Fruit fly (Drosophila melanogaster) whole organism, embryonic: ENCODE measurements around the gene CG34138.

Source experiments
- Awh ChIP-seq: fragments of 200-800 bp; sonication (Bioruptor generic); IDR thresholded peaks from 2 replicates; pipeline ENCODE4, ENCODE4 v1.3.6; 2022; ENCODE audit warnings: missing biosample characterization, missing genetic modification characterization
- CG10543 ChIP-seq: fragments of 200-800 bp; sonication (Bioruptor generic); optimal IDR thresholded peaks from 3 replicates; lab custom pipeline; 2017; ENCODE audit warnings: missing biosample characterization, mild to moderate bottlenecking, missing genetic modification characterization, moderate library complexity
- CG13296 ChIP-seq: fragments of 200-800 bp; sonication (Bioruptor generic); optimal IDR thresholded peaks from 3 replicates; lab custom pipeline; 2018; ENCODE audit warnings: missing biosample characterization, mild to moderate bottlenecking, missing genetic modification characterization
- CG14441 ChIP-seq: fragments of 200-800 bp; sonication (Bioruptor generic); IDR thresholded peaks from 2 replicates; pipeline ENCODE4 v1.3.6; 2022; ENCODE audit warnings: missing biosample characterization, missing genetic modification characterization
- CG14965 ChIP-seq: fragments of 200-800 bp; sonication (Bioruptor generic); optimal IDR thresholded peaks from 2 replicates; lab custom pipeline; 2016; ENCODE audit warnings: missing biosample characterization, missing genetic modification characterization, borderline replicate concordance
- CG16813 ChIP-seq: fragments of 200-800 bp; sonication (Bioruptor generic); IDR thresholded peaks from 3 replicates; pipeline ENCODE4 v1.3.6; 2022; ENCODE audit warnings: missing biosample characterization, missing genetic modification characterization; ENCODE audit not compliant: partially characterized antibody
- CG17186 ChIP-seq: fragments of 200-800 bp; sonication (Bioruptor generic); optimal IDR thresholded peaks from 3 replicates; lab custom pipeline; 2017; ENCODE audit warnings: missing biosample characterization, missing genetic modification reagents, missing genetic modification characterization
- CG2199 ChIP-seq: fragments of 200-800 bp; sonication (Bioruptor generic); IDR thresholded peaks from 3 replicates; pipeline ENCODE4 v1.3.6; 2022; ENCODE audit warnings: missing biosample characterization, missing genetic modification characterization
- CG30020 ChIP-seq: fragments of 200-800 bp; optimal IDR thresholded peaks from 2 replicates; lab custom pipeline; 2019; ENCODE audit warnings: missing biosample characterization, mild to moderate bottlenecking, missing genetic modification characterization, moderate library complexity
- CG31365 ChIP-seq: fragments of 200-800 bp; sonication (Bioruptor generic); optimal IDR thresholded peaks from 2 replicates; lab custom pipeline; 2018; ENCODE audit warnings: missing biosample characterization, mild to moderate bottlenecking, missing genetic modification characterization
- CG32772 ChIP-seq: fragments of 200-800 bp; sonication (Bioruptor generic); IDR thresholded peaks from 2 replicates; pipeline ENCODE4 v1.3.6; 2022; ENCODE audit warnings: missing biosample characterization, missing genetic modification characterization
- CG33557 ChIP-seq: fragments of 200-800 bp; sonication (Bioruptor generic); optimal IDR thresholded peaks from 2 replicates; lab custom pipeline; 2019; ENCODE audit warnings: missing biosample characterization, mild to moderate bottlenecking, missing genetic modification characterization, moderate library complexity
- CG34422 ChIP-seq: fragments of 200-800 bp; sonication (Bioruptor generic); IDR thresholded peaks from 3 replicates; pipeline ENCODE4 v1.3.6; 2022; ENCODE audit warnings: missing biosample characterization, missing genetic modification characterization
- CG3847 ChIP-seq: fragments of 200-800 bp; sonication (Bioruptor generic); IDR thresholded peaks from 2 replicates; pipeline ENCODE4 v1.3.6; 2022; ENCODE audit warnings: missing biosample characterization, missing genetic modification characterization
- CG4360 ChIP-seq: fragments of 200-800 bp; sonication (Bioruptor generic); IDR thresholded peaks from 2 replicates; pipeline ENCODE4 v1.3.6; 2022; ENCODE audit warnings: missing biosample characterization, missing genetic modification characterization
- CG4617 ChIP-seq: fragments of 200-800 bp; sonication (Bioruptor generic); optimal IDR thresholded peaks from 3 replicates; lab custom pipeline; 2016; ENCODE audit warnings: missing biosample characterization, missing genetic modification characterization, borderline replicate concordance
- CG7556 ChIP-seq: fragments of 200-800 bp; sonication (Bioruptor generic); optimal IDR thresholded peaks from 2 replicates; lab custom pipeline; 2017; ENCODE audit warnings: missing biosample characterization, mild to moderate bottlenecking, missing genetic modification characterization
- CG7987 ChIP-seq: fragments of 200-800 bp; sonication (Bioruptor generic); optimal IDR thresholded peaks from 2 replicates; lab custom pipeline; 2018; ENCODE audit warnings: missing biosample characterization, mild to moderate bottlenecking, missing genetic modification characterization, moderate library complexity
- CG8281 ChIP-seq: fragments of 200-800 bp; sonication (Bioruptor generic); optimal IDR thresholded peaks from 2 replicates; lab custom pipeline; 2018; ENCODE audit warnings: missing biosample characterization, mild to moderate bottlenecking, missing genetic modification characterization, moderate library complexity
- CG9932 ChIP-seq: fragments of 200-800 bp; sonication (Bioruptor generic); IDR thresholded peaks from 2 replicates; pipeline ENCODE4 v1.3.6; 2022; ENCODE audit warnings: missing biosample characterization, missing genetic modification characterization
- Dad ChIP-seq: fragments of 200-800 bp; sonication (Bioruptor generic); optimal IDR thresholded peaks from 3 replicates; lab custom pipeline; 2016; ENCODE audit warnings: missing biosample characterization, missing genetic modification characterization
- Deaf1 ChIP-seq: fragments of 200-800 bp; optimal IDR thresholded peaks from 3 replicates; lab custom pipeline; 2019; ENCODE audit warnings: missing biosample characterization, mild to moderate bottlenecking, missing genetic modification characterization, moderate library complexity
- Dip2 ChIP-seq: fragments of 200-800 bp; sonication (Bioruptor generic); IDR thresholded peaks from 2 replicates; pipeline ENCODE4 v1.3.6; 2022; ENCODE audit warnings: missing biosample characterization, missing genetic modification characterization
- E2f2 ChIP-seq: fragments of 200-800 bp; sonication (Bioruptor generic); IDR thresholded peaks from 2 replicates; pipeline ENCODE4 v1.3.6; 2022; ENCODE audit warnings: missing biosample characterization, missing genetic modification characterization
- Eip74EF ChIP-seq, 2 experiments: fragments of 200-800 bp in 1 of 2; fragments of >200 bp in 1 of 2; sonication (Bioruptor generic) in 1 of 2; optimal IDR thresholded peaks; 2 replicates each; lab custom pipeline; 2017 to 2019; ENCODE audit warnings: missing biosample characterization in 2 of 2, missing genetic modification characterization in 2 of 2, mild to moderate bottlenecking in 1 of 2, moderate library complexity in 1 of 2
- HHEX ChIP-seq: fragments of 200-800 bp; sonication (Bioruptor generic); optimal IDR thresholded peaks from 3 replicates; lab custom pipeline; 2017; ENCODE audit warnings: missing biosample characterization, mild to moderate bottlenecking, missing genetic modification characterization, missing genetic modification reagents
- NFAT ChIP-seq: fragments of 200-800 bp; sonication (Bioruptor generic); IDR thresholded peaks from 2 replicates; pipeline ENCODE4 v1.3.6; 2022; ENCODE audit warnings: missing biosample characterization, missing genetic modification characterization
- Ptx1 ChIP-seq: fragments of 200-800 bp; sonication (Bioruptor generic); IDR thresholded peaks from 2 replicates; pipeline ENCODE4 v1.3.6; 2022; ENCODE audit warnings: missing biosample characterization, missing genetic modification characterization
- Sox100B ChIP-seq: fragments of 200-800 bp; sonication (Bioruptor generic); optimal IDR thresholded peaks from 3 replicates; lab custom pipeline; 2018; ENCODE audit warnings: missing biosample characterization, mild to moderate bottlenecking, missing genetic modification characterization
- Spps ChIP-seq: fragments of 200-800 bp; sonication (Bioruptor generic); optimal IDR thresholded peaks from 2 replicates; lab custom pipeline; 2018; ENCODE audit warnings: missing biosample characterization, mild to moderate bottlenecking, missing genetic modification characterization
- aop ChIP-seq: fragments of 200-800 bp; sonication (Bioruptor generic); IDR thresholded peaks from 2 replicates; pipeline ENCODE4 v1.3.6; 2022; ENCODE audit warnings: missing biosample characterization, missing genetic modification characterization
- bab2 ChIP-seq: fragments of 200-800 bp; sonication (Bioruptor generic); optimal IDR thresholded peaks from 2 replicates; lab custom pipeline; 2016; ENCODE audit warnings: missing biosample characterization, missing genetic modification characterization
- gcm2 ChIP-seq: fragments of 200-800 bp; sonication (Bioruptor generic); optimal IDR thresholded peaks from 2 replicates; lab custom pipeline; 2016; ENCODE audit warnings: missing biosample characterization, missing genetic modification characterization
- gt ChIP-seq: fragments of 200-800 bp; sonication (Bioruptor generic); IDR thresholded peaks from 2 replicates; pipeline ENCODE4 v1.3.6; 2022; ENCODE audit warnings: missing biosample characterization, missing genetic modification characterization
- h ChIP-seq: fragments of >200 bp; optimal IDR thresholded peaks from 2 replicates; lab custom pipeline; 2017
- hth ChIP-seq: fragments of >200 bp; optimal IDR thresholded peaks from 2 replicates; lab custom pipeline; 2017; ENCODE audit warnings: inconsistent platforms
- jing ChIP-seq: fragments of 200-800 bp; sonication (Bioruptor generic); optimal IDR thresholded peaks from 2 replicates; lab custom pipeline; 2018; ENCODE audit warnings: missing biosample characterization, mild to moderate bottlenecking, missing genetic modification characterization
- mam ChIP-seq: fragments of 200-800 bp; sonication (Bioruptor generic); optimal IDR thresholded peaks from 3 replicates; lab custom pipeline; 2016; ENCODE audit warnings: missing biosample characterization, missing genetic modification characterization
- pita ChIP-seq: fragments of 200-800 bp; sonication (Bioruptor generic); optimal IDR thresholded peaks from 2 replicates; lab custom pipeline; 2017; ENCODE audit warnings: missing biosample characterization, mild to moderate bottlenecking, missing genetic modification characterization
- ro ChIP-seq: fragments of 200-800 bp; sonication (Bioruptor generic); IDR thresholded peaks from 2 replicates; pipeline ENCODE4 v1.3.6; 2022; ENCODE audit warnings: missing biosample characterization, missing genetic modification characterization
- row ChIP-seq: fragments of 200-800 bp; sonication (Bioruptor generic); IDR thresholded peaks from 3 replicates; pipeline ENCODE4 v1.3.6; 2022; ENCODE audit warnings: missing biosample characterization, missing genetic modification characterization
- schlank ChIP-seq: fragments of 200-800 bp; sonication (Bioruptor generic); optimal IDR thresholded peaks from 2 replicates; lab custom pipeline; 2018; ENCODE audit warnings: missing biosample characterization, mild to moderate bottlenecking, missing genetic modification characterization
- sd ChIP-seq: fragments of 200-800 bp; sonication (Bioruptor generic); optimal IDR thresholded peaks from 3 replicates; lab custom pipeline; 2018; ENCODE audit warnings: missing biosample characterization, mild to moderate bottlenecking, missing genetic modification characterization, moderate library complexity
- sim ChIP-seq: fragments of 200-800 bp; sonication (Bioruptor generic); IDR thresholded peaks from 2 replicates; pipeline ENCODE4 v1.3.6; 2022; ENCODE audit warnings: missing biosample characterization, missing genetic modification characterization
- tin ChIP-seq: fragments of 200-800 bp; sonication (Bioruptor generic); optimal IDR thresholded peaks from 3 replicates; lab custom pipeline; 2016; ENCODE audit warnings: missing biosample characterization, missing genetic modification characterization
- tll ChIP-seq, 2 experiments: fragments of 200-800 bp in 1 of 2; fragments of >200 bp in 1 of 2; sonication (Bioruptor generic) in 1 of 2; optimal IDR thresholded peaks; 2 replicates each; lab custom pipeline; 2017 to 2019; ENCODE audit warnings: missing biosample characterization in 2 of 2, missing genetic modification characterization in 2 of 2, mild to moderate bottlenecking in 1 of 2, moderate library complexity in 1 of 2
- vnd ChIP-seq: fragments of 200-800 bp; sonication (Bioruptor generic); IDR thresholded peaks from 3 replicates; pipeline ENCODE4 v1.3.6; 2022; ENCODE audit warnings: missing biosample characterization, missing genetic modification characterization; ENCODE audit not compliant: partially characterized antibody
- z ChIP-seq: fragments of 200-800 bp; sonication (Bioruptor generic); IDR thresholded peaks from 3 replicates; pipeline ENCODE4 v1.3.6; 2022; ENCODE audit warnings: missing biosample characterization, missing genetic modification characterization
- zen2 ChIP-seq: fragments of 200-800 bp; sonication (Bioruptor generic); IDR thresholded peaks from 3 replicates; pipeline ENCODE4 v1.3.6; 2022; ENCODE audit warnings: missing biosample characterization, missing genetic modification characterization; ENCODE audit not compliant: partially characterized antibody
- zfh2 ChIP-seq: fragments of 200-800 bp; sonication (Bioruptor generic); optimal IDR thresholded peaks from 2 replicates; lab custom pipeline; 2016; ENCODE audit warnings: missing biosample characterization, missing genetic modification characterization

Gene CG34138

DNA sequence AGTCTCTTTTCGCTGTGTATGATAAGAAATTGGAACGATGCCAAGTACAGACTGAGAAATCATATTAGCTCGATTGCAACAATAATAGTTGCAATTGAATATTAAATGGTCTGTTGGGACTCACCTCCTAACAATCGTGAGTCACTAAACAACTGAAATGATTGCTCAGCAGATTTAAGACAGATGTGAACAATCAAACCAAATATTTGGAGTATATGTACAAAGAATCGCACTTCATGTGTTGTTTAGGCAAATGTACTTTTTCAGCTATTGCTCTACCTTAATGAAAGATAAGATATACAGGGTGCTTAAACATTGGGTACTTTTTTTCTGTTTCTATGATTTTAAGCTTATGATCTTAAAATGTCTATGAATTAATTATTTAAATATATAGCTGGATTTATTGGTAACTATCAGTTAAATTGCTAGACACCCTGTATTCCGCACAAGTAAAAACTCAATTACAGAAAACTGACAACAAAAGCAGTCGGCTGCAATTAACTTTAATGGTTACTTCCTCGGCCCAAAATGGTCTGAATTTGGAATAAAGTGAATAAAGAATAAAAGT lies 6.8 kb downstream of the CG34138 start (continued):
- TF ChIP-seq CG10543 (GFP tag; lab: Kevin White, UChicago) (peak; percentile 51), ro (GFP tag; lab: Robert Waterston, UW) (peak; percentile 44; the same call in 1 of the 2 replicates), CG3847 (GFP tag; lab: Robert Waterston, UW) (peak; percentile 73), CG16813 (GFP tag; lab: Robert Waterston, UW) (no peak), CG8281 (tag; lab: Kevin White, UChicago) (peak; percentile 74), gt (GFP tag; lab: Robert Waterston, UW) (no peak), Deaf1 (tag; lab: Kevin White, UChicago) (peak; percentile 71), CG34422 (GFP tag; lab: Robert Waterston, UW) (peak; percentile 91), pita (GFP tag; lab: Kevin White, UChicago) (no peak), schlank (tag; lab: Kevin White, UChicago) (peak; percentile 71), tll (GFP tag; optimal IDR thresholded peaks at IDR 0.05; lab: Kevin White, UChicago) (no peak), HHEX (GFP tag; lab: Kevin White, UChicago) (peak; percentile 85), vnd (GFP tag; lab: Robert Waterston, UW) (no peak), zen2 (no peak), hth (lab: Kevin White, UChicago) (no peak), h (lab: Kevin White, UChicago) (no peak), Awh (GFP tag; lab: Robert Waterston, UW) (peak; percentile 92), CG2199 (GFP tag; lab: Robert Waterston, UW) (0 out of 3 replicates have a peak, but pooled peaks have one; percentile 65), CG4360 (GFP tag; lab: Robert Waterston, UW) (peak; percentile 60), gcm2 (GFP tag; lab: Kevin White, UChicago) (no peak), Dad (GFP tag; lab: Kevin White, UChicago) (peak; percentile 28), Ptx1 (GFP tag; lab: Robert Waterston, UW) (peak; percentile 83), bab2 (GFP tag; lab: Kevin White, UChicago) (peak; percentile 83), sim (GFP tag; lab: Robert Waterston, UW) (peak; percentile 57; the same call in 1 of the 2 replicates), Spps (tag; lab: Kevin White, UChicago) (peak; percentile 81), CG7556 (peak; percentile 82), z (GFP tag; lab: Robert Waterston, UW) (peak; percentile 56; the same call in 1 of the 3 replicates), row (GFP tag; lab: Robert Waterston, UW) (peak; percentile 86), Eip74EF (GFP tag; optimal IDR thresholded peaks at IDR 0.05; lab: Kevin White, UChicago) (peak in 1 of 2 experiments; percentile 75), mam (GFP tag; lab: Kevin White, UChicago) (peak; percentile 39), CG30020 (peak; percentile 23), CG7987 (GFP tag; lab: Kevin White, UChicago) (peak; percentile 51), tin (GFP tag; lab: Kevin White, UChicago) (peak; percentile 75), CG32772 (GFP tag; lab: Robert Waterston, UW) (peak; percentile 75), CG31365 (tag; lab: Kevin White, UChicago) (peak; percentile 65), aop (no peak), NFAT (GFP tag; lab: Robert Waterston, UW) (peak; percentile 76), Sox100B (GFP tag; lab: Kevin White, UChicago) (peak; percentile 88), CG9932 (GFP tag; lab: Robert Waterston, UW) (peak; percentile 76), CG17186 (GFP tag; lab: Kevin White, UChicago) (no peak), CG13296 (peak; percentile 93), Dip2 (no peak), CG33557 (GFP tag; lab: Kevin White, UChicago) (peak; percentile 72), CG4617 (GFP tag; lab: Kevin White, UChicago) (peak; percentile 6), zfh2 (GFP tag; lab: Kevin White, UChicago) (peak; percentile 40), sd (tag; lab: Kevin White, UChicago) (peak; percentile 47), jing (peak; percentile 45), CG14965 (GFP tag; lab: Kevin White, UChicago) (no peak), CG14441 (GFP tag; lab: Robert Waterston, UW) (peak; percentile 91), E2f2 (GFP tag; lab: Robert Waterston, UW) (peak; percentile 65; the same call in 1 of the 2 replicates)
